Worm (Caenorhabditis elegans) whole organism, L2 larva: ENCODE measurements around the gene skr-7.

Experiments
- F13H6.1 ChIP-seq: sonication (generic microtip); optimal IDR thresholded peaks from 2 replicates; lab custom pipeline; 2016; ENCODE audit warnings: missing genetic modification characterization, missing compliant biosample characterization
- ceh-82 ChIP-seq: fragments of 150-350 bp; optimal IDR thresholded peaks from 2 replicates; lab custom pipeline; 2014; ENCODE audit warnings: missing biosample characterization, missing genetic modification characterization
- egl-27 ChIP-seq: sonication (generic microtip); optimal IDR thresholded peaks from 3 replicates; lab custom pipeline; 2017; ENCODE audit warnings: missing biosample characterization, missing genetic modification reagents, missing genetic modification characterization
- skn-1 ChIP-seq: sonication (generic microtip); optimal IDR thresholded peaks from 2 replicates; lab custom pipeline; 2017; ENCODE audit warnings: missing biosample characterization, missing genetic modification characterization

DNA sequence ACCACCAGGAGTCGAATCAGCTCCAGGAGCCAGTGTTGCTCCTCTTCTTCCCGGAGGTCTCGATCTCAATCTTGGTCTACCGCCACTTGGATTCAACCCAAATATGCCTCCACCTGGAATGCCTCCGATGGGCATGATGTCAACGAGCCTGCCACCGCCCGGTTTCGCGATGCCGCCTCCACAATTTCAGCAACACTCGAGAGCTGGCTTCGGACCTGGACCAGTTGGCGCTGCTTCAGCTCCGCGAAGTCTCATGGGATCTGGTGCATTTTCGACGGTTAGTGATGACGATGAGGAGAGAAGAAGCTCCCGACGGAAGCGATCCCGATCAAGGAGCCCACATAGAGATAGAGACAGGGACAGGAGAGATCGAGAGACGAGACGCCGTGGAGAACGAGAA lies 49.2 kb upstream of the skr-7 start:
- TF ChIP-seq egl-27 (tag; lab: Kevin White, UChicago) (no peak), skn-1 (tag; lab: Kevin White, UChicago) (no peak), F13H6.1 (tag; lab: Kevin White, UChicago) (no peak), ceh-82 (no peak)
